Fruit fly (Drosophila melanogaster) whole organism, embryonic: Measurements from ENCODE around the gene Prp16.

Source experiments
- BtbVII ChIP-seq: fragments of 200-800 bp; sonication (Bioruptor generic); optimal IDR thresholded peaks from 3 replicates; lab custom pipeline; 2017; ENCODE audit warnings: missing biosample characterization, mild to moderate bottlenecking, missing genetic modification characterization
- CG12104 ChIP-seq: fragments of 200-800 bp; sonication (Bioruptor generic); optimal IDR thresholded peaks from 3 replicates; lab custom pipeline; 2016; ENCODE audit warnings: missing biosample characterization, missing genetic modification characterization
- CG13424 ChIP-seq: fragments of 200-800 bp; sonication (Bioruptor generic); optimal IDR thresholded peaks from 2 replicates; lab custom pipeline; 2019; ENCODE audit warnings: missing biosample characterization, mild to moderate bottlenecking, missing genetic modification characterization, moderate library complexity
- CG14710 ChIP-seq: fragments of 200-800 bp; sonication (Bioruptor generic); optimal IDR thresholded peaks from 3 replicates; lab custom pipeline; 2019; ENCODE audit warnings: missing biosample characterization, mild to moderate bottlenecking, missing genetic modification characterization, moderate library complexity
- CG16815 ChIP-seq: fragments of 200-800 bp; sonication (Bioruptor generic); optimal IDR thresholded peaks from 3 replicates; lab custom pipeline; 2017; ENCODE audit warnings: missing biosample characterization, mild to moderate bottlenecking, missing genetic modification characterization
- CG17912 ChIP-seq: fragments of 200-800 bp; sonication (Bioruptor generic); optimal IDR thresholded peaks from 2 replicates; lab custom pipeline; 2018; ENCODE audit warnings: missing biosample characterization, mild to moderate bottlenecking, missing genetic modification characterization
- CG31388 ChIP-seq: fragments of 200-800 bp; sonication (Bioruptor generic); optimal IDR thresholded peaks from 2 replicates; lab custom pipeline; 2016; ENCODE audit warnings: missing biosample characterization, missing genetic modification characterization
- CG34224 ChIP-seq: fragments of 200-800 bp; sonication (Bioruptor generic); IDR thresholded peaks from 3 replicates; pipeline ENCODE4 v1.3.6; 2022; ENCODE audit warnings: missing biosample characterization, missing genetic modification characterization; ENCODE audit not compliant: partially characterized antibody
- CG3838 ChIP-seq: fragments of 200-800 bp; sonication (Bioruptor generic); optimal IDR thresholded peaks from 3 replicates; lab custom pipeline; 2016; ENCODE audit warnings: missing biosample characterization, missing genetic modification characterization
- CG3995 ChIP-seq: fragments of 200-800 bp; sonication (Bioruptor generic); optimal IDR thresholded peaks from 3 replicates; lab custom pipeline; 2016; ENCODE audit warnings: missing biosample characterization, missing genetic modification characterization
- CG4707 ChIP-seq: fragments of 200-800 bp; sonication (Bioruptor generic); optimal IDR thresholded peaks from 2 replicates; lab custom pipeline; 2018; ENCODE audit warnings: missing biosample characterization, mild to moderate bottlenecking, missing genetic modification characterization, moderate library complexity
- CG6272 ChIP-seq: fragments of 200-800 bp; sonication (Bioruptor generic); IDR thresholded peaks from 2 replicates; pipeline ENCODE4 v1.3.6; 2022; ENCODE audit warnings: missing biosample characterization, missing genetic modification characterization
- CG6683 ChIP-seq: fragments of 200-800 bp; sonication (Bioruptor generic); optimal IDR thresholded peaks from 2 replicates; lab custom pipeline; 2017; ENCODE audit warnings: missing biosample characterization, mild to moderate bottlenecking, missing genetic modification characterization, missing genetic modification reagents
- CG6689 ChIP-seq: fragments of 200-800 bp; sonication (Bioruptor generic); IDR thresholded peaks from 2 replicates; pipeline ENCODE4 v1.3.6; 2022; ENCODE audit warnings: missing biosample characterization, missing genetic modification characterization
- CG7987 ChIP-seq: fragments of 200-800 bp; sonication (Bioruptor generic); optimal IDR thresholded peaks from 2 replicates; lab custom pipeline; 2018; ENCODE audit warnings: missing biosample characterization, mild to moderate bottlenecking, missing genetic modification characterization, moderate library complexity
- CG9437 ChIP-seq: fragments of 200-800 bp; sonication (Bioruptor generic); optimal IDR thresholded peaks from 2 replicates; lab custom pipeline; 2018; ENCODE audit warnings: missing biosample characterization, mild to moderate bottlenecking, missing genetic modification characterization
- Camta ChIP-seq: fragments of 200-800 bp; sonication (Bioruptor generic); optimal IDR thresholded peaks from 2 replicates; lab custom pipeline; 2016; ENCODE audit warnings: missing biosample characterization, missing genetic modification characterization
- D19B ChIP-seq: fragments of 200-800 bp; sonication (Bioruptor generic); optimal IDR thresholded peaks from 2 replicates; lab custom pipeline; 2017; ENCODE audit warnings: missing biosample characterization, mild to moderate bottlenecking, missing genetic modification characterization
- Dip3 ChIP-seq: fragments of 200-800 bp; sonication (Bioruptor generic); optimal IDR thresholded peaks from 3 replicates; lab custom pipeline; 2016; ENCODE audit warnings: missing biosample characterization, missing genetic modification characterization
- Doc3 ChIP-seq: fragments of 200-800 bp; sonication (Bioruptor generic); IDR thresholded peaks from 3 replicates; pipeline ENCODE4 v1.3.6; 2022; ENCODE audit warnings: missing biosample characterization, missing genetic modification characterization; ENCODE audit not compliant: partially characterized antibody
- Eip74EF ChIP-seq, 2 experiments: fragments of 200-800 bp in 1 of 2; fragments of >200 bp in 1 of 2; sonication (Bioruptor generic) in 1 of 2; optimal IDR thresholded peaks; 2 replicates each; lab custom pipeline; 2017 to 2019; ENCODE audit warnings: missing biosample characterization in 2 of 2, missing genetic modification characterization in 2 of 2, mild to moderate bottlenecking in 1 of 2, moderate library complexity in 1 of 2
- Gug ChIP-seq: fragments of 200-800 bp; sonication (Bioruptor generic); IDR thresholded peaks from 4 replicates; pipeline ENCODE4 v1.3.6; 2022; ENCODE audit warnings: missing biosample characterization, missing genetic modification characterization
- HLHmδ ChIP-seq: fragments of 200-800 bp; sonication (Bioruptor generic); optimal IDR thresholded peaks from 2 replicates; lab custom pipeline; 2018; ENCODE audit warnings: missing biosample characterization, mild to moderate bottlenecking, missing genetic modification characterization, moderate library complexity
- Hand ChIP-seq: fragments of 200-800 bp; sonication (Bioruptor generic); optimal IDR thresholded peaks from 2 replicates; lab custom pipeline; 2017; ENCODE audit warnings: mild to moderate bottlenecking, missing biosample characterization, missing genetic modification reagents, missing genetic modification characterization
- Hmx ChIP-seq: fragments of 200-800 bp; sonication (Bioruptor generic); optimal IDR thresholded peaks from 2 replicates; lab custom pipeline; 2016; ENCODE audit warnings: missing biosample characterization, missing genetic modification characterization
- Lim3 ChIP-seq: fragments of 200-800 bp; sonication (Bioruptor generic); IDR thresholded peaks from 2 replicates; pipeline ENCODE4 v1.3.6; 2022; ENCODE audit warnings: missing biosample characterization, missing genetic modification characterization
- NFAT ChIP-seq: fragments of 200-800 bp; sonication (Bioruptor generic); IDR thresholded peaks from 2 replicates; pipeline ENCODE4 v1.3.6; 2022; ENCODE audit warnings: missing biosample characterization, missing genetic modification characterization
- Nf-YA ChIP-seq: fragments of 200-800 bp; sonication (Bioruptor generic); IDR thresholded peaks from 2 replicates; pipeline ENCODE4 v1.3.6; 2022; ENCODE audit warnings: missing biosample characterization, missing genetic modification characterization
- Opbp ChIP-seq: fragments of 200-800 bp; sonication (Bioruptor generic); IDR thresholded peaks from 3 replicates; pipeline ENCODE4 v1.3.6; 2022; ENCODE audit warnings: missing biosample characterization, missing genetic modification characterization; ENCODE audit not compliant: partially characterized antibody
- Ravus ChIP-seq: fragments of 200-800 bp; sonication (Bioruptor generic); IDR thresholded peaks from 2 replicates; pipeline ENCODE4 v1.3.6; 2022; ENCODE audit warnings: missing biosample characterization, missing genetic modification characterization
- Rfx ChIP-seq: fragments of 200-800 bp; sonication (Bioruptor generic); IDR thresholded peaks from 2 replicates; pipeline ENCODE4 v1.3.6; 2022; ENCODE audit warnings: missing biosample characterization, missing genetic modification characterization
- Spps ChIP-seq: fragments of 200-800 bp; sonication (Bioruptor generic); optimal IDR thresholded peaks from 2 replicates; lab custom pipeline; 2018; ENCODE audit warnings: missing biosample characterization, mild to moderate bottlenecking, missing genetic modification characterization
- Taf1 ChIP-seq: fragments of 200-800 bp; sonication (Bioruptor generic); IDR thresholded peaks from 2 replicates; pipeline ENCODE4 v1.3.6; 2022; ENCODE audit warnings: missing biosample characterization, missing genetic modification characterization
- ara ChIP-seq: fragments of 200-800 bp; sonication (Bioruptor generic); IDR thresholded peaks from 2 replicates; pipeline ENCODE4 v1.3.6; 2022; ENCODE audit warnings: missing biosample characterization, missing genetic modification characterization
- ato ChIP-seq: fragments of 200-800 bp; sonication (Bioruptor generic); IDR thresholded peaks from 2 replicates; pipeline ENCODE4 v1.3.6; 2022; ENCODE audit warnings: missing biosample characterization, missing genetic modification characterization; ENCODE audit not compliant: partially characterized antibody
- danr ChIP-seq: fragments of 200-800 bp; sonication (Bioruptor generic); IDR thresholded peaks from 2 replicates; pipeline ENCODE4 v1.3.6; 2022; ENCODE audit warnings: missing biosample characterization, missing genetic modification characterization
- ewg ChIP-seq: fragments of 200-800 bp; sonication (Bioruptor generic); optimal IDR thresholded peaks from 3 replicates; lab custom pipeline; 2017; ENCODE audit warnings: mild to moderate bottlenecking, missing biosample characterization, missing genetic modification reagents, missing genetic modification characterization
- gsb-n ChIP-seq: fragments of 200-800 bp; sonication (Bioruptor generic); optimal IDR thresholded peaks from 3 replicates; lab custom pipeline; 2018; ENCODE audit warnings: missing biosample characterization, mild to moderate bottlenecking, missing genetic modification characterization
- her ChIP-seq: fragments of 200-800 bp; sonication (Bioruptor generic); optimal IDR thresholded peaks from 2 replicates; lab custom pipeline; 2016; ENCODE audit warnings: missing biosample characterization, missing genetic modification characterization
- insv ChIP-seq, 2 experiments: fragments of 200-800 bp; sonication (Bioruptor generic); optimal IDR thresholded peaks; 3 replicates each; lab custom pipeline; 2016 to 2018; ENCODE audit warnings: missing biosample characterization in 2 of 2, missing genetic modification characterization in 2 of 2
- lbe ChIP-seq: fragments of 200-800 bp; sonication (Bioruptor generic); optimal IDR thresholded peaks from 2 replicates; lab custom pipeline; 2016; ENCODE audit warnings: missing biosample characterization, mild to moderate bottlenecking, missing genetic modification characterization
- maf-S ChIP-seq: fragments of 200-800 bp; sonication (Bioruptor generic); optimal IDR thresholded peaks from 2 replicates; lab custom pipeline; 2016; ENCODE audit warnings: missing biosample characterization, missing genetic modification characterization
- pum ChIP-seq: fragments of 200-800 bp; sonication (Bioruptor generic); optimal IDR thresholded peaks from 2 replicates; lab custom pipeline; 2016; ENCODE audit warnings: missing biosample characterization, missing genetic modification characterization
- ranshi ChIP-seq: fragments of 200-800 bp; sonication (Bioruptor generic); IDR thresholded peaks from 2 replicates; pipeline ENCODE4 v1.3.6; 2022; ENCODE audit warnings: missing biosample characterization, missing genetic modification characterization
- rib ChIP-seq: fragments of 200-800 bp; sonication (Bioruptor generic); IDR thresholded peaks from 2 replicates; pipeline ENCODE4 v1.3.6; 2022; ENCODE audit warnings: missing biosample characterization, missing genetic modification characterization
- toy ChIP-seq: fragments of 200-800 bp; sonication (Bioruptor generic); IDR thresholded peaks from 2 replicates; pipeline ENCODE4 v1.3.6; 2022; ENCODE audit warnings: missing biosample characterization, missing genetic modification characterization
- vfl ChIP-seq: fragments of 200-800 bp; sonication (Bioruptor generic); optimal IDR thresholded peaks from 2 replicates; lab custom pipeline; 2016; ENCODE audit warnings: missing biosample characterization, missing genetic modification characterization
- yki ChIP-seq: fragments of >200 bp; optimal IDR thresholded peaks from 3 replicates; lab custom pipeline; 2018
- z ChIP-seq: fragments of 200-800 bp; sonication (Bioruptor generic); IDR thresholded peaks from 3 replicates; pipeline ENCODE4 v1.3.6; 2022; ENCODE audit warnings: missing biosample characterization, missing genetic modification characterization
- zen ChIP-seq: fragments of 200-800 bp; sonication (Bioruptor generic); optimal IDR thresholded peaks from 3 replicates; lab custom pipeline; 2018; ENCODE audit warnings: missing biosample characterization, mild to moderate bottlenecking, missing genetic modification characterization, moderate library complexity

Gene Prp16

dm6 chrX:14237873-14238394 is 36.8 kb downstream of the Prp16 start, which contains the start of the genes Fbxl4 and Dus2 (continued):
- TF ChIP-seq insv (GFP tag; optimal IDR thresholded peaks at IDR 0.05; lab: Kevin White, UChicago) (peak in 1 of 2 experiments; percentile 65), D19B (GFP tag; lab: Kevin White, UChicago) (no peak), Hand (peak; percentile 66), CG3995 (GFP tag; lab: Kevin White, UChicago) (peak; percentile 75), ara (GFP tag; lab: Robert Waterston, UW) (peak; percentile 92), CG6683 (GFP tag; lab: Kevin White, UChicago) (peak; percentile 75), z (GFP tag; lab: Robert Waterston, UW) (no peak), yki (lab: Kevin White, UChicago) (no peak), CG16815 (GFP tag; lab: Kevin White, UChicago) (peak; percentile 94), ranshi (peak; percentile 89), maf-S (GFP tag; lab: Kevin White, UChicago) (peak; percentile 86), Eip74EF (GFP tag; optimal IDR thresholded peaks at IDR 0.05; lab: Kevin White, UChicago) (peak in 1 of 2 experiments; percentile 70), Spps (peak; percentile 73), Rfx (GFP tag; lab: Robert Waterston, UW) (peak; percentile 96), CG31388 (peak; percentile 78), gsb-n (tag; lab: Kevin White, UChicago) (peak; percentile 75), HLHmδ (GFP tag; lab: Kevin White, UChicago) (peak; percentile 11), CG3838 (GFP tag; lab: Kevin White, UChicago) (peak; percentile 78), CG14710 (tag; lab: Kevin White, UChicago) (peak; percentile 94), Lim3 (GFP tag; lab: Robert Waterston, UW) (peak; percentile 61; the same call in 1 of the 2 replicates), zen (tag; lab: Kevin White, UChicago) (peak; percentile 92), CG6689 (GFP tag; lab: Robert Waterston, UW) (peak; percentile 91), CG13424 (tag; lab: Kevin White, UChicago) (peak; percentile 95), Doc3 (0 out of 3 replicates have a peak, but pooled peaks have one; percentile 25), Hmx (GFP tag; lab: Kevin White, UChicago) (peak; percentile 84), Taf1 (peak; percentile 74; the same call in 1 of the 2 replicates), toy (GFP tag; lab: Robert Waterston, UW) (peak; percentile 74), CG12104 (GFP tag; lab: Kevin White, UChicago) (peak; percentile 91), CG7987 (peak; percentile 71), NFAT (GFP tag; lab: Robert Waterston, UW) (peak; percentile 94), CG9437 (GFP tag; lab: Kevin White, UChicago) (peak; percentile 84), pum (GFP tag; lab: Kevin White, UChicago) (peak; percentile 93), CG17912 (GFP tag; lab: Kevin White, UChicago) (peak; percentile 9), CG4707 (peak; percentile 60), Ravus (GFP tag; lab: Robert Waterston, UW) (peak; percentile 72), her (GFP tag; lab: Kevin White, UChicago) (peak; percentile 73), BtbVII (GFP tag; lab: Kevin White, UChicago) (peak; percentile 78), Camta (GFP tag; lab: Kevin White, UChicago) (peak; percentile 87), danr (peak; percentile 81), CG6272 (GFP tag; lab: Robert Waterston, UW) (peak; percentile 92), Nf-YA (GFP tag; lab: Robert Waterston, UW) (peak; percentile 84), CG34224 (GFP tag; lab: Robert Waterston, UW) (no peak), ewg (GFP tag; lab: Kevin White, UChicago) (peak; percentile 83), Dip3 (GFP tag; lab: Kevin White, UChicago) (peak; percentile 90), Gug (peak; percentile 97), Opbp (peak; percentile 44; the same call in 1 of the 3 replicates), ato (GFP tag; lab: Robert Waterston, UW) (no peak; the same call in 1 of the 2 replicates), lbe (GFP tag; lab: Kevin White, UChicago) (peak; percentile 62), rib (0 out of 2 replicates have a peak, but pooled peaks have one; percentile 60), vfl (GFP tag; lab: Kevin White, UChicago) (peak; percentile 84)
